Worm (Caenorhabditis elegans): ENCODE results near the gene T24B8.4.
A peak's percentile ranks its signal among the peaks of the same experiment; 100 is the strongest.

Gene T24B8.4

DNA sequence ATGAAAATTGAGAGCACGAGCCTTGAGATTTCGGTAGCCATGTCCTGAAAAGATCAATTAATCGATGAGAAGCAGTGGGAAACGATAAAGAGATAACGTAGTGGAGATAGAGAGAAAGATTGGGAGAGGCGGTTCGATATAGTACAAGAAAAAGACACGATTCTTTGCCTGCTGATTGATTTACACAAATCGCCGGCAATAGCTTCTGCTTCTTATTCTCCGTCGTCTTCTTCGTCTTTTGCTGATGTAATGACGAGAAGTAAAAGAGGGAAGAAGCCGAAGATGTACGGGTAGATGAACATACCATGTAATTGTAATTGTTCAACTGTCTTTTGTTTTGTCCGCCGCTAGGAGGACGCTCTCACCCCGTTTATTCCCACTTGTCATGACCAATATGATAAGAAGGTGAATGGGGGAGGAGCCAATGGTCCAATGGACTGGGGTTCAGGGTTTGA lies 41.4 kb downstream of the T24B8.4 start, which contains the start of gene F37B12.1:
TSS of gene F37B12.1 (minus strand) at position 51 of the 455 bp plus-strand sequence.
- TF ChIP-seq elt-3 (tag; optimal IDR thresholded peaks at IDR 0.05) (peak in 1 of 6 experiments; percentile 14), blmp-1 (tag; optimal IDR thresholded peaks at IDR 0.05) (peak; percentile 7), dsc-1 (tag; optimal IDR thresholded peaks at IDR 0.05) (no peak), snu-23 (GFP tag; optimal IDR thresholded peaks at IDR 0.05) (no peak), dpl-1 (GFP tag; optimal IDR thresholded peaks at IDR 0.05) (no peak), unc-86 (tag; optimal IDR thresholded peaks at IDR 0.05) (no peak), unc-62 (GFP tag; optimal IDR thresholded peaks at IDR 0.05) (no peak), unc-130 (tag; optimal IDR thresholded peaks at IDR 0.05) (no peak), Y116A8C.19 (tag; optimal IDR thresholded peaks at IDR 0.05; ENCODE audit: borderline replicate concordance) (no peak), ceh-82 (tag; optimal IDR thresholded peaks at IDR 0.05) (no peak), nhr-28 (tag; optimal IDR thresholded peaks at IDR 0.05) (no peak), nhr-77 (tag; optimal IDR thresholded peaks at IDR 0.05) (no peak), zag-1 (tag; optimal IDR thresholded peaks at IDR 0.05) (no peak)

DNA sequence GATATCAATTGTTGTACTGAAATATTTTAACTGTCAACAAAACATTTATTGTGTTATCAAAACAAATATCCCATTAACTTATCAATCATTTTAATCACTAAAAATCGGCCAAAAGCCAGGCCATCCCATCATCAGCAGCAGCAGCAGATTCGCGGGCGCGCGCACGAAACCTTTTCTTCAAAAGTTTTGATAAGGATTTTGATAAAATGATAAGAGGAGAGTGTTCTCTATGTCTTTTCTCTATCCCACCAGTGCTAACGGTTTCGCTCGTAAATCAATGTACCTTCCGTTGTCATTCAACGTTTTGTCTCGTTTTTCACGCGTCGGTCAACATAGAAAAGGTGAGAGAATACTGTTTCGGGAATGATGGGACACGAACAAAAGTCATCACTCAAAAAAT lies 42.5 kb downstream of the T24B8.4 start:
- peak; percentile 42 for TF ChIP-seq lin-14 (GFP tag; optimal IDR thresholded peaks at IDR 0.05)
- no peak for TF ChIP-seq lin-15B (tag; optimal IDR thresholded peaks at IDR 0.05)
- TF ChIP-seq nhr-20 (tag; optimal IDR thresholded peaks at IDR 0.05) = peak; percentile 36
- peak; percentile 34 for TF ChIP-seq nhr-71 (tag; optimal IDR thresholded peaks at IDR 0.05)
- TF ChIP-seq blmp-1 (tag; optimal IDR thresholded peaks at IDR 0.05) = peak; percentile 79
- no peak for TF ChIP-seq pax-3 (tag; optimal IDR thresholded peaks at IDR 0.05)
- TF ChIP-seq unc-62 (GFP tag; optimal IDR thresholded peaks at IDR 0.05) = no peak
- TF ChIP-seq snu-23 (GFP tag; optimal IDR thresholded peaks at IDR 0.05) = peak; percentile 11
- TF ChIP-seq elt-3 (tag; optimal IDR thresholded peaks at IDR 0.05) = peak; percentile 22 to 98 (median 56)
- TF ChIP-seq nhr-19 (GFP tag; conservative IDR thresholded peaks at IDR 0.05) = 0 out of 2 replicates have a peak, but pooled peaks have one; percentile 32
- TF ChIP-seq sup-37 (GFP tag; optimal IDR thresholded peaks at IDR 0.05) = no peak
- TF ChIP-seq nhr-85 (tag) = peak; percentile 85
- no peak for TF ChIP-seq nhr-237 (tag; optimal IDR thresholded peaks at IDR 0.05)
- TF ChIP-seq mef-2 (tag; optimal IDR thresholded peaks at IDR 0.05) = no peak

DNA sequence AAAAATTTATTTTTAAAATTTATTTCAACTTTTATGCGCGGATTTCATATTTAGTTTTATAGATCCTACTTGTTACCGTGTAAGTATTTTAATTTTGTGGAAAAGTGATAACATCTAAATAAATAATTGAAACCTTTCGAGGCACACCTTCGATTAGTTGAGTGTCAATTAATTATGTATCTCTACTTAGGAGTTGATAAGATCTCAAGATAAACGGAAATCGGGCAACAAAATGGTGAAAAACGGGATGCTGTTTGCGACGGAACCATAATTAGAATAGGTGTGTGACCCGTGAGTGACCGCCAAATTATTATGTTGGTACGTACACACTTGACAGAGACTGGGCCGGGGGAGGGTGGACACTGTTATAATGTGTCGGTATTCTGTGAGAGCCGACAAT lies 44.3 kb downstream of the T24B8.4 start:
- TF ChIP-seq blmp-1 (tag; optimal IDR thresholded peaks at IDR 0.05) = peak; percentile 11
- peak; percentile 82 for TF ChIP-seq nhr-85 (tag)
- TF ChIP-seq hpl-2 (GFP tag; optimal IDR thresholded peaks at IDR 0.05) = no peak
- TF ChIP-seq lin-14 (GFP tag; optimal IDR thresholded peaks at IDR 0.05) = peak; percentile 21
- peak; percentile 20 for TF ChIP-seq rnt-1 (tag; optimal IDR thresholded peaks at IDR 0.05)
- TF ChIP-seq tbx-2 (tag; optimal IDR thresholded peaks at IDR 0.05) = no peak
- TF ChIP-seq ceh-8 (GFP tag; optimal IDR thresholded peaks at IDR 0.05) = no peak
- TF ChIP-seq mdl-1 (tag; optimal IDR thresholded peaks at IDR 0.05) = no peak

DNA sequence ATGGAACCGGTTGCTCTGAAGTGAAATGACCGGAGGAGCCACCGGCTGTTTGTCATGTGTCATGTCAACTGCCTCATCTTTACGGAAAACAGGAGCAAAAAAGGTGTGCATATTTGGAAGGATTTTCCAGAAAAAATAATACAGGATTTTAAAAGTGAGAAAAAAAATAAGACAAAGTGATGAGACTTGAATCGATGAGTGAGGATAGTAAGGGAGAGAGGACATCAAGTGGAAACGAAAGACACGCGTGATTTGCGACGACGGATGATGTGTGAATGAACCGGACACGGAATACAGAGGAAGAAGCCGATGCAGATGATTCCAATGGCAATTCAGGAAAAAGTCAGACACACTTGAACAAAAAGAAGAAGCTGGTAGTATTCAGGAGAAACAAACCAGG lies 46.3 kb downstream of the T24B8.4 start:
- TF ChIP-seq mef-2 (tag; optimal IDR thresholded peaks at IDR 0.05) (no peak), egl-13 (tag; optimal IDR thresholded peaks at IDR 0.05) (no peak), nhr-237 (tag; optimal IDR thresholded peaks at IDR 0.05) (no peak), grh-1 (GFP tag; IDR thresholded peaks at IDR 0.05) (no peak), unc-30 (tag; optimal IDR thresholded peaks at IDR 0.05) (no peak), elt-3 (tag; optimal IDR thresholded peaks at IDR 0.05) (no peak), lsy-2 (tag; optimal IDR thresholded peaks at IDR 0.05) (no peak), fkh-8 (tag; optimal IDR thresholded peaks at IDR 0.05) (no peak), dsc-1 (tag; optimal IDR thresholded peaks at IDR 0.05) (no peak), hpl-2 (GFP tag; optimal IDR thresholded peaks at IDR 0.05) (no peak), ama-1 (optimal IDR thresholded peaks at IDR 0.05) (no peak)

DNA sequence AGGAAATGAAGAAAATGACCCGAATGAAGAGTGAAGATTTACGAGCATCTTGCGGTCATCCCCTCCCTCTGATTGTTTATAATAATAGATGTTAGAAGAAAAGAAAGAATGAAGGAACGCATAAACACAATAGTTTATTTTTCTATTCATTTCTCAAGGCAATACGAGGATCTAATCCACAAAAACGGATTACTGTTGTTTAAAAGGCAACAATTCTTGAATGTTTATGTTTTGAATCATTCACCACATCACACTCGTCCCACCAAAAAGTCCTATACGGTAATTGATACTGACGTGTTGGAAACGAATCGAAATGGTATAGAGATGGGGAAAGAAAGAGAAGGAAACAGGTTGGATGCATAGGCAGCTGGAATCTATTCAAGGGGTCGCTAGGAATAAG lies 49.0 kb downstream of the T24B8.4 start:
- TF ChIP-seq irx-1 (tag; optimal IDR thresholded peaks at IDR 0.05) = peak; percentile 1
- no peak for TF ChIP-seq rnt-1 (tag; optimal IDR thresholded peaks at IDR 0.05)
- peak; percentile 11 for TF ChIP-seq blmp-1 (tag; optimal IDR thresholded peaks at IDR 0.05)
- TF ChIP-seq efl-1 (optimal IDR thresholded peaks at IDR 0.05) = no peak
- TF ChIP-seq efl-1 (GFP tag; optimal IDR thresholded peaks at IDR 0.05 in 1 of 2) = peak in 1 of 2 experiments; percentile 10

All from whole organism, L1 larva.